Fruit fly (Drosophila melanogaster): ENCODE results near the gene CG13293.

CG13293 gene

DNA sequence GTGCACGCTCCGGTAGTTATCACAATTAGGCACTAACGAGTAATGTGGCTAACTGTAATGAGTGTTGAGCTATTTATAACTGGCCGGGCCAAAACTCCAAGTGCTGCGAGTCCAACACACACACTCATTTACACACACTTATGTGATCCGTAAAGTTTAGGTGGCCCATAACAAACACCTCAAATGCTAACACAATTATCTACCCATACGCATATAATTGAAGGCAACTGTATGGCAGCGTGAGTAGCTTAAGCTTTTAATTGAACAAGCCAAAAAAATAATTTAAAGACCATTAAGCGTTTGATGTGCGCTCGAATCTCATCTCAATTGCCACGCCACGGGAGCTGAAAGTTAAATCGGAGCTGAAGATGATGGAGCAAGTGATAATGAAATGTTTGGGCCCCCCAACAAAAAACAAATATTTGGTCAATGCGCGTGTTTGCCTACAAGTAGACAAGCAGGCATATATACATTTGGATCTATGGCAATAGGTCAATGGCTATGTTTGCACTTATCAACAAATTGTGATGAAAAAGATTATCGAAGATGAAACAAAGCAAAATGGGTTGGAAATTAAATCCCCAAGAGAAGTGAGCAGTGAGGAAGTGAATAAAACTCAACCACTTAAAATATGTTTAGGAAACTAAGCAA, 57.4 kb downstream of the CG13293 start, which contains the start of gene Cpr65Av:
Gene Cpr65Av (minus strand): TSS at position 51 of the 651 bp plus-strand sequence.
- no peak for TF ChIP-seq CTCF (optimal IDR thresholded peaks at IDR 0.05)
- TF ChIP-seq CG8478 (optimal IDR thresholded peaks at IDR 0.05), result no peak

DNA sequence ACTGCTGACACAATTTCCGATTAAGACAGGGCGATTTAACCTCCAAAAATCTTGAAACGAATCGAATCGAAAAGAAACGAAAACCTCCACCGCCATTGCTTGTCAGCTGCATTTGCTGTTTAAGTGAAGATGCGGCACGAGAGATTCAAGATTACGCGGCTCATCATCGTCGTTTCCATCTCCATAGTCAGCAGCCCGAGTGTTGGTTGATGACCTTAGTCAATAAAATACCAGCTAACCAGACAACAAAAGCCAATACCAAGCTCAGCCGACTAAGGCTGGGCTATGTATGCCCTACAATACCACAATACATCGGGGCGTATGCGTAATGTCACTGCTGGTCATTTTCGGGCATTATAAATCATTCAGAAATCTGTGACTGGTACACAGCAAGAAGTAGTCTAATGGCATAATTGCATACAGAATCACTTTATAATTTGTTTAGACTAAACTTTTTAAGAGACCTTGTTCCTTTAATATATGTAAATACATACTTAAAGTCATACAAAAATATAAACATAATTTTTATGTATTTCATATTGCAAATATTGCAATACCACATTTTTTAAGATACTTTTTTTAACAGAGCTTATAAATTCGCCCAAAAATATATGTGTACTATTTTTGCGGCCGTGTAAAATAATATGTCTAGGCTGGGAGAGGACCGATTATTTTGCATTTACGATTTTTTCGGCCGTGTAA, 58.2 kb downstream of the CG13293 start:
- TF ChIP-seq CG8478 (optimal IDR thresholded peaks at IDR 0.05) (no peak), CTCF (optimal IDR thresholded peaks at IDR 0.05) (no peak)

DNA sequence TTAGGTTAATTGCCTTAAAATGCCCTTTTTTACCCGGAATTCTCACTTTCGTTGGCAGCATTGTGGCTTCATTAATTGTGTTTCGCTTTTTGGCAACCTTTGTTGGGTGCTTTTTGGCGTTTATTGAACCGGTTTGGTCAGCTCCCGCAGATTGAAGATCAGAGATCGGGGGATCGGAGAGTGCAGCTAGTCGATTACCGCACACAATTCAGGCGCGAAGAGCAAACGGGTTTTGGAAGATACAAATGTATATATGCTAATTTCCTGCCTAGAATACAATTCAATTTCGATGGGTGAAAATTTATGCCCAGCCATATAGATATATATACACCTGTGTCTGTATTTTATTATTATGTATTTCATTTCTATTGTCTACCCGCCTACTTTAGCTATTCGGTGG, 58.9 kb downstream of the CG13293 start:
- TF ChIP-seq CG8478 (optimal IDR thresholded peaks at IDR 0.05), result no peak
- no peak for TF ChIP-seq CTCF (optimal IDR thresholded peaks at IDR 0.05)

All from S2 (cell line).